Worm (Caenorhabditis elegans) whole organism, late embryonic: ENCODE measurements around the gene ZK488.5.

Experiments used
- ceh-18 ChIP-seq: sonication (generic microtip); optimal IDR thresholded peaks from 2 replicates; lab custom pipeline; 2016; ENCODE audit warnings: missing genetic modification characterization, missing compliant biosample characterization
- ceh-30 ChIP-seq: fragments of 150-350 bp; optimal IDR thresholded peaks from 2 replicates; lab custom pipeline; 2014; ENCODE audit warnings: missing biosample characterization, missing genetic modification characterization
- ceh-9 ChIP-seq: sonication (generic microtip); optimal IDR thresholded peaks from 2 replicates; lab custom pipeline; 2016; ENCODE audit warnings: mild to moderate bottlenecking, missing genetic modification characterization, inconsistent platforms, missing compliant biosample characterization
- nhr-11 ChIP-seq: fragments of 150-350 bp; optimal IDR thresholded peaks from 2 replicates; lab custom pipeline; 2014; ENCODE audit warnings: missing biosample characterization, missing genetic modification characterization

- no peak for TF ChIP-seq ceh-9
- no peak for TF ChIP-seq ceh-30 (tag; lab: Kevin White, UChicago)
- no peak for TF ChIP-seq ceh-18 (tag; lab: Kevin White, UChicago)
- TF ChIP-seq nhr-11 (tag; lab: Kevin White, UChicago) = no peak
These were observed 43.2 kb downstream of the ZK488.5 start, which contains the start of gene pals-31 for ce11 chrV:636281-636680.
